Worm (Caenorhabditis elegans) whole organism, L1 larva: ENCODE data around the gene K12B6.9.

ENCODE experiments used
- Y116A8C.19 ChIP-seq: sonication (generic microtip); optimal IDR thresholded peaks from 2 replicates; lab custom pipeline; 2016; ENCODE audit warnings: missing compliant biosample characterization, missing genetic modification characterization, borderline replicate concordance
- blmp-1 ChIP-seq: fragments of 150-350 bp; optimal IDR thresholded peaks from 2 replicates; lab custom pipeline; 2014; ENCODE audit warnings: missing biosample characterization, missing genetic modification characterization
- ets-5 ChIP-seq: fragments of 200-800 bp; sonication (Bioruptor generic); IDR thresholded peaks from 2 replicates; pipeline ENCODE4 v1.3.6; 2022; ENCODE audit warnings: missing genetic modification characterization, missing compliant biosample characterization
- mdl-1 ChIP-seq, 2 experiments: fragments of 150-350 bp; optimal IDR thresholded peaks; 2 replicates each; lab custom pipeline; 2014 to 2017; ENCODE audit warnings: missing biosample characterization in 2 of 2, missing genetic modification characterization in 2 of 2, inconsistent platforms in 1 of 2
- nhr-237 ChIP-seq: fragments of 150-350 bp; optimal IDR thresholded peaks from 2 replicates; lab custom pipeline; 2014; ENCODE audit warnings: missing biosample characterization, missing genetic modification characterization
- nhr-47 ChIP-seq: sonication (generic microtip); optimal IDR thresholded peaks from 2 replicates; lab custom pipeline; 2016; ENCODE audit warnings: mild to moderate bottlenecking, missing genetic modification characterization, moderate library complexity, missing compliant biosample characterization
- snpc-4 ChIP-seq: fragments of 150-350 bp; optimal IDR thresholded peaks from 2 replicates; lab custom pipeline; 2014; ENCODE audit warnings: missing biosample characterization, missing genetic modification characterization
- swsn-7 ChIP-seq: sonication (generic microtip); optimal IDR thresholded peaks from 2 replicates; lab custom pipeline; 2016; ENCODE audit warnings: missing genetic modification characterization, missing compliant biosample characterization
- tbx-2 ChIP-seq: sonication (generic microtip); optimal IDR thresholded peaks from 2 replicates; lab custom pipeline; 2016; ENCODE audit warnings: missing genetic modification characterization, missing compliant biosample characterization
- unc-130 ChIP-seq: fragments of 150-350 bp; optimal IDR thresholded peaks from 2 replicates; lab custom pipeline; 2017; ENCODE audit warnings: missing biosample characterization, missing genetic modification characterization, inconsistent platforms
- ztf-11 ChIP-seq, 2 experiments: sonication (generic microtip); optimal IDR thresholded peaks; 2 replicates each; lab custom pipeline; 2016 to 2017; ENCODE audit warnings: missing genetic modification characterization in 2 of 2, missing biosample characterization in 1 of 2, missing compliant biosample characterization in 1 of 2

DNA sequence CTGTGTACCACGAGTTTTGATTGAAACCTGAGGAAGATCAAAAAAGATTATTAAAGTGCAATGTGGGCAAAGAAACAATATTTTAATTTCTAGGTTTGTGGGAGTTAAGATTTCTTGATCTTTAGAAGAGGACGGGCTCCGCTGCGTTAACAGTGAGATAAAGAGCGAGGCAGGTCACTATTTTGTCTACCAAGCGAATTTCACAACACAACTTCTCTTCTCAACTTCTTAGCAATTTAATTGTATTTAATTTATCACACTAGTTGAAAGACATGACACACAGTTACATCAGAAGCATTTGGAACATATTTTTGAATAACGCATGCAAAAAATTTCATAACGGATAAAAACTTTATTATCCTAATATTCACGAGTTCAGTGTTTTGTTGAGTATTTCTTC, 33.9 kb upstream of the K12B6.9 start:
- TF ChIP-seq Y116A8C.19 (tag; lab: Kevin White, UChicago) (no peak), tbx-2 (no peak), ets-5 (GFP tag; lab: Robert Waterston, UW) (no peak), nhr-47 (no peak), unc-130 (tag; lab: Kevin White, UChicago) (no peak), snpc-4 (tag; lab: Kevin White, UChicago) (no peak), nhr-237 (tag; lab: Kevin White, UChicago) (no peak), ztf-11 (tag; optimal IDR thresholded peaks at IDR 0.05; lab: Kevin White, UChicago) (no peak), swsn-7 (tag; lab: Kevin White, UChicago) (no peak), blmp-1 (no peak), mdl-1 (tag; optimal IDR thresholded peaks at IDR 0.05; lab: Kevin White, UChicago) (no peak)
